Fruit fly (Drosophila melanogaster) whole organism, embryonic: Measurements from ENCODE around the gene asun.

Experiments used
- BEAF-32 ChIP-seq: fragments of 200-800 bp; sonication (Bioruptor generic); optimal IDR thresholded peaks from 3 replicates; lab custom pipeline; 2017; ENCODE audit warnings: missing biosample characterization, missing genetic modification characterization, mild to moderate bottlenecking, moderate library complexity, missing genetic modification reagents
- CG10147 ChIP-seq: fragments of 200-800 bp; sonication (Bioruptor generic); optimal IDR thresholded peaks from 2 replicates; lab custom pipeline; 2019; ENCODE audit warnings: missing biosample characterization, mild to moderate bottlenecking, missing genetic modification characterization, moderate library complexity
- CG10543 ChIP-seq: fragments of 200-800 bp; sonication (Bioruptor generic); optimal IDR thresholded peaks from 3 replicates; lab custom pipeline; 2017; ENCODE audit warnings: missing biosample characterization, mild to moderate bottlenecking, missing genetic modification characterization, moderate library complexity
- CG10959 ChIP-seq: fragments of 200-800 bp; sonication (Bioruptor generic); IDR thresholded peaks from 2 replicates; pipeline ENCODE4 v1.3.6; 2022; ENCODE audit warnings: missing biosample characterization, missing genetic modification characterization
- CG11085 ChIP-seq: fragments of 200-800 bp; sonication (Bioruptor generic); IDR thresholded peaks from 2 replicates; pipeline ENCODE4 v1.3.6; 2022; ENCODE audit warnings: missing biosample characterization, missing genetic modification characterization
- CG12236 ChIP-seq: fragments of 200-800 bp; sonication (Bioruptor generic); optimal IDR thresholded peaks from 2 replicates; lab custom pipeline; 2016; ENCODE audit warnings: missing biosample characterization, missing genetic modification characterization
- CG13296 ChIP-seq: fragments of 200-800 bp; sonication (Bioruptor generic); optimal IDR thresholded peaks from 3 replicates; lab custom pipeline; 2018; ENCODE audit warnings: missing biosample characterization, mild to moderate bottlenecking, missing genetic modification characterization
- CG13894 ChIP-seq: fragments of 200-800 bp; sonication (Bioruptor generic); optimal IDR thresholded peaks from 3 replicates; lab custom pipeline; 2018; ENCODE audit warnings: missing biosample characterization, mild to moderate bottlenecking, missing genetic modification characterization, moderate library complexity
- CG14710 ChIP-seq: fragments of 200-800 bp; sonication (Bioruptor generic); optimal IDR thresholded peaks from 3 replicates; lab custom pipeline; 2019; ENCODE audit warnings: missing biosample characterization, mild to moderate bottlenecking, missing genetic modification characterization, moderate library complexity
- CG14860 ChIP-seq: fragments of 200-800 bp; sonication (Bioruptor generic); IDR thresholded peaks from 3 replicates; pipeline ENCODE4 v1.3.6; 2022; ENCODE audit warnings: missing biosample characterization, missing genetic modification characterization; ENCODE audit not compliant: partially characterized antibody
- CG14965 ChIP-seq: fragments of 200-800 bp; sonication (Bioruptor generic); optimal IDR thresholded peaks from 2 replicates; lab custom pipeline; 2016; ENCODE audit warnings: missing biosample characterization, missing genetic modification characterization, borderline replicate concordance
- CG1603 ChIP-seq: fragments of 200-800 bp; sonication (Bioruptor generic); optimal IDR thresholded peaks from 2 replicates; lab custom pipeline; 2019; ENCODE audit warnings: missing biosample characterization, mild to moderate bottlenecking, missing genetic modification characterization, moderate library complexity
- CG1832 ChIP-seq: fragments of 200-800 bp; sonication (Bioruptor generic); optimal IDR thresholded peaks from 2 replicates; lab custom pipeline; 2017; ENCODE audit warnings: missing biosample characterization, mild to moderate bottlenecking, missing genetic modification characterization, inconsistent platforms
- CG2116 ChIP-seq: fragments of 200-800 bp; sonication (Bioruptor generic); optimal IDR thresholded peaks from 3 replicates; lab custom pipeline; 2018; ENCODE audit warnings: missing biosample characterization, mild to moderate bottlenecking, missing genetic modification characterization
- CG2202 ChIP-seq: fragments of 200-800 bp; sonication (Bioruptor generic); optimal IDR thresholded peaks from 2 replicates; lab custom pipeline; 2018; ENCODE audit warnings: missing biosample characterization, mild to moderate bottlenecking, missing genetic modification characterization
- CG2712 ChIP-seq: fragments of 200-800 bp; optimal IDR thresholded peaks from 3 replicates; lab custom pipeline; 2019; ENCODE audit warnings: missing biosample characterization, mild to moderate bottlenecking, missing genetic modification characterization, moderate library complexity
- CG31365 ChIP-seq: fragments of 200-800 bp; sonication (Bioruptor generic); optimal IDR thresholded peaks from 2 replicates; lab custom pipeline; 2018; ENCODE audit warnings: missing biosample characterization, mild to moderate bottlenecking, missing genetic modification characterization
- CG32532 ChIP-seq: fragments of 200-800 bp; sonication (Bioruptor generic); IDR thresholded peaks from 2 replicates; pipeline ENCODE4 v1.3.6; 2022; ENCODE audit warnings: missing biosample characterization, missing genetic modification characterization
- CG3407 ChIP-seq: fragments of 200-800 bp; sonication (Bioruptor generic); optimal IDR thresholded peaks from 2 replicates; lab custom pipeline; 2018; ENCODE audit warnings: missing biosample characterization, mild to moderate bottlenecking, missing genetic modification characterization
- CG6813 ChIP-seq: fragments of 200-800 bp; sonication (Bioruptor generic); optimal IDR thresholded peaks from 2 replicates; lab custom pipeline; 2017; ENCODE audit warnings: missing biosample characterization, missing genetic modification characterization, mild to moderate bottlenecking, moderate library complexity, missing genetic modification reagents
- CG7745 ChIP-seq: fragments of 200-800 bp; sonication (Bioruptor generic); optimal IDR thresholded peaks from 2 replicates; lab custom pipeline; 2018; ENCODE audit warnings: missing biosample characterization, mild to moderate bottlenecking, missing genetic modification characterization, moderate library complexity
- CG8089 ChIP-seq: fragments of 200-800 bp; sonication (Bioruptor generic); optimal IDR thresholded peaks from 3 replicates; lab custom pipeline; 2016; ENCODE audit warnings: missing biosample characterization, missing genetic modification characterization
- CG8924 ChIP-seq: fragments of 200-800 bp; optimal IDR thresholded peaks from 3 replicates; lab custom pipeline; 2019; ENCODE audit warnings: missing biosample characterization, mild to moderate bottlenecking, missing genetic modification characterization, moderate library complexity
- H2.0 ChIP-seq: fragments of 200-800 bp; sonication (Bioruptor generic); IDR thresholded peaks from 2 replicates; pipeline ENCODE4 v1.3.6; 2022; ENCODE audit warnings: missing biosample characterization, missing genetic modification characterization
- HHEX ChIP-seq: fragments of 200-800 bp; sonication (Bioruptor generic); optimal IDR thresholded peaks from 3 replicates; lab custom pipeline; 2017; ENCODE audit warnings: missing biosample characterization, mild to moderate bottlenecking, missing genetic modification characterization, missing genetic modification reagents
- Hey ChIP-seq: fragments of 200-800 bp; sonication (Bioruptor generic); optimal IDR thresholded peaks from 3 replicates; lab custom pipeline; 2018; ENCODE audit warnings: missing biosample characterization, mild to moderate bottlenecking, missing genetic modification characterization
- HmgD ChIP-seq: fragments of 200-800 bp; sonication (Bioruptor generic); optimal IDR thresholded peaks from 3 replicates; lab custom pipeline; 2016; ENCODE audit warnings: missing biosample characterization, missing genetic modification characterization
- Nf-YC ChIP-seq: fragments of 200-800 bp; optimal IDR thresholded peaks from 3 replicates; lab custom pipeline; 2019; ENCODE audit warnings: missing biosample characterization, mild to moderate bottlenecking, missing genetic modification characterization, moderate library complexity
- Optix ChIP-seq: fragments of 200-800 bp; sonication (Bioruptor generic); IDR thresholded peaks from 3 replicates; pipeline ENCODE4 v1.3.6; 2022; ENCODE audit warnings: missing biosample characterization, missing genetic modification characterization
- Usf ChIP-seq: fragments of 200-800 bp; sonication (Bioruptor generic); optimal IDR thresholded peaks from 2 replicates; lab custom pipeline; 2017; ENCODE audit warnings: missing genotype, missing biosample characterization, missing genetic modification characterization
- bigmax ChIP-seq: fragments of 200-800 bp; sonication (Bioruptor generic); optimal IDR thresholded peaks from 2 replicates; lab custom pipeline; 2018; ENCODE audit warnings: missing biosample characterization, mild to moderate bottlenecking, missing genetic modification characterization
- btn ChIP-seq: fragments of 200-800 bp; sonication (Bioruptor generic); optimal IDR thresholded peaks from 2 replicates; lab custom pipeline; 2016; ENCODE audit warnings: missing biosample characterization, missing genetic modification characterization
- cwo ChIP-seq: fragments of 200-800 bp; sonication (Bioruptor generic); optimal IDR thresholded peaks from 3 replicates; lab custom pipeline; 2017; ENCODE audit warnings: missing biosample characterization, missing genetic modification characterization, mild to moderate bottlenecking, moderate library complexity, missing genetic modification reagents
- dpn ChIP-seq, 2 experiments: fragments of 200-800 bp; sonication (Bioruptor generic); optimal IDR thresholded peaks; 3 replicates each; lab custom pipeline; 2016; ENCODE audit warnings: missing biosample characterization in 2 of 2, missing genetic modification characterization in 2 of 2
- en ChIP-seq: fragments of 200-800 bp; sonication (Bioruptor generic); optimal IDR thresholded peaks from 2 replicates; lab custom pipeline; 2016; ENCODE audit warnings: missing biosample characterization, missing genetic modification characterization
- ewg ChIP-seq: fragments of 200-800 bp; sonication (Bioruptor generic); optimal IDR thresholded peaks from 3 replicates; lab custom pipeline; 2017; ENCODE audit warnings: mild to moderate bottlenecking, missing biosample characterization, missing genetic modification reagents, missing genetic modification characterization
- exex ChIP-seq: fragments of 200-800 bp; sonication (Bioruptor generic); optimal IDR thresholded peaks from 4 replicates; lab custom pipeline; 2018; ENCODE audit warnings: missing biosample characterization, mild to moderate bottlenecking, missing genetic modification characterization, moderate library complexity
- gfzf ChIP-seq: fragments of 200-800 bp; sonication (Bioruptor generic); optimal IDR thresholded peaks from 2 replicates; lab custom pipeline; 2016; ENCODE audit warnings: missing biosample characterization, mild to moderate bottlenecking, missing genetic modification characterization, moderate library complexity
- lab ChIP-seq: fragments of 200-800 bp; sonication (Bioruptor generic); optimal IDR thresholded peaks from 3 replicates; lab custom pipeline; 2017; ENCODE audit warnings: missing biosample characterization, missing genetic modification characterization, mild to moderate bottlenecking, moderate library complexity, missing genetic modification reagents
- lbe ChIP-seq: fragments of 200-800 bp; sonication (Bioruptor generic); optimal IDR thresholded peaks from 2 replicates; lab custom pipeline; 2016; ENCODE audit warnings: missing biosample characterization, mild to moderate bottlenecking, missing genetic modification characterization
- lola ChIP-seq, 3 experiments: fragments of >200 bp in 2 of 3; fragments of 200-800 bp in 1 of 3; sonication (Bioruptor generic) in 1 of 3; optimal IDR thresholded peaks; 2 replicates each; lab custom pipeline; 2017 to 2019; ENCODE audit warnings: missing biosample characterization in 3 of 3, missing genetic modification characterization in 3 of 3, mild to moderate bottlenecking in 1 of 3, moderate library complexity in 1 of 3
- nmo ChIP-seq: fragments of 200-800 bp; sonication (Bioruptor generic); optimal IDR thresholded peaks from 2 replicates; lab custom pipeline; 2018; ENCODE audit warnings: missing biosample characterization, mild to moderate bottlenecking, missing genetic modification characterization, moderate library complexity
- pnt ChIP-seq: fragments of 200-800 bp; sonication (Bioruptor generic); optimal IDR thresholded peaks from 3 replicates; lab custom pipeline; 2016; ENCODE audit warnings: missing biosample characterization, missing genetic modification characterization
- scrt ChIP-seq: fragments of 200-800 bp; sonication (Bioruptor generic); optimal IDR thresholded peaks from 2 replicates; lab custom pipeline; 2018; ENCODE audit warnings: missing biosample characterization, mild to moderate bottlenecking, missing genetic modification characterization, moderate library complexity
- stwl ChIP-seq: fragments of 200-800 bp; sonication (Bioruptor generic); optimal IDR thresholded peaks from 3 replicates; lab custom pipeline; 2018; ENCODE audit warnings: missing biosample characterization, mild to moderate bottlenecking, missing genetic modification characterization, moderate library complexity
- tap ChIP-seq: fragments of 200-800 bp; optimal IDR thresholded peaks from 3 replicates; lab custom pipeline; 2019; ENCODE audit warnings: missing biosample characterization, mild to moderate bottlenecking, missing genetic modification characterization, moderate library complexity
- twi ChIP-seq: fragments of 200-800 bp; optimal IDR thresholded peaks from 2 replicates; lab custom pipeline; 2019; ENCODE audit warnings: missing biosample characterization, mild to moderate bottlenecking, missing genetic modification characterization, moderate library complexity

asun gene

DNA sequence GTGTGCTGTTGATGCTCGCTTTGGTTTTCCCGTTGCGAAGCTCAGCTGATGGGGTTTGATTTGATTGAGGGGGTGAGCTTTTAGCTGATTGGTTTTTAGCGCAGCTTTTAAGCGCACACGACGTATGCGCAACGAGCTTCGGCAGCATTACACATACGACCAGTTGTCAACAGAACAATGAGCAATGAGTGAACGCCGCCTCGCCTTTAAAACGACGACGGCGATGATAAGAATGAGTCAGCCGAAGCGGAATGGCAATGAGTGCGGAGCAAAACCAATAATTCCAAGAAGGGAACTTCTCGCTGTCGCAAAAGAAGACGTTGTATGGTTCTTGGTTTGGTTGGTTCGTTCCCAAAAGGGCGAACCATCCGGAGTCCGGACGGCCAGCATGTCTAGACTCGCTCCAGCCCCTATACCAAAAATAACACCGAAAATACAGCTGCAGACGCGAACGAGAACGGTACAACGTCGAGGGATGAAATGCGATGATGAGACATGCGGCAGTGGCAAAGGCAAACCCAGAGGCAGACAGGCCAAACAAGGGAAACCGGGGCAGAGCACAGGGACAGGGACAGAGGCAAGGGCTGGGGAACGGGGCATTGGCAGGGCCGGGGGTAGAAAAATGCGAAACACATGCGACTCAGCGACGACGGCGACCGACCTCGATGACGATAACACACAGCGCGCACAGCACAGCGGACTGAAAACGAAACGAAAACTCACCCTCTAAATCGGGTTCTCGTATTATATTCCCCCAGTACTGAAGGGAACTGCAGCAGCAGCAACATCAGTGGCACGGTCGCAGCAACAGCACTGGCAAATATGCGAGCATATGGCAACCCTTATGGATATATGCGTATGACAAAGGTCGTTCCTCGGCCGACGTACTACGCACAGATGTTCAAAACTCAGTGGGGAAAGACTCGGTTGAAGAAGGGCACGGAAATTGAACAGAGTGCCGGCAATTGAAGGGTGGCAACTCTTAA, 9.2 kb upstream of the asun start (continued):
- TF ChIP-seq CG14710 (peak; percentile 24), Nf-YC (tag; lab: Kevin White, UChicago) (no peak), en (GFP tag; lab: Kevin White, UChicago) (no peak), CG1603 (tag; lab: Kevin White, UChicago) (peak; percentile 14), CG14860 (GFP tag; lab: Robert Waterston, UW) (no peak), BEAF-32 (peak; percentile 6), bigmax (GFP tag; lab: Kevin White, UChicago) (no peak), CG2116 (GFP tag; lab: Kevin White, UChicago) (peak; percentile 40), gfzf (GFP tag; lab: Kevin White, UChicago) (no peak), tap (tag; lab: Kevin White, UChicago) (peak; percentile 90), CG13296 (GFP tag; lab: Kevin White, UChicago) (peak; percentile 41), lola (GFP tag; optimal IDR thresholded peaks at IDR 0.05; lab: Kevin White, UChicago) (no peak), HHEX (GFP tag; lab: Kevin White, UChicago) (peak; percentile 71), CG1832 (GFP tag; lab: Kevin White, UChicago) (no peak), CG2202 (tag; lab: Kevin White, UChicago) (no peak), nmo (GFP tag; lab: Kevin White, UChicago) (no peak), CG2712 (peak; percentile 3), dpn (GFP tag; optimal IDR thresholded peaks at IDR 0.05; lab: Kevin White, UChicago) (peak in 1 of 2 experiments; percentile 13), exex (tag; lab: Kevin White, UChicago) (peak; percentile 53), lbe (GFP tag; lab: Kevin White, UChicago) (no peak), H2.0 (GFP tag; lab: Robert Waterston, UW) (no peak), CG14965 (GFP tag; lab: Kevin White, UChicago) (no peak), Optix (GFP tag; lab: Robert Waterston, UW) (no peak), CG13894 (tag; lab: Kevin White, UChicago) (peak; percentile 96), scrt (GFP tag; lab: Kevin White, UChicago) (peak; percentile 1), CG10543 (GFP tag; lab: Kevin White, UChicago) (peak; percentile 97), CG12236 (GFP tag; lab: Kevin White, UChicago) (no peak), CG3407 (GFP tag; lab: Kevin White, UChicago) (no peak), CG32532 (GFP tag; lab: Robert Waterston, UW) (no peak), CG11085 (GFP tag; lab: Robert Waterston, UW) (no peak), CG7745 (tag; lab: Kevin White, UChicago) (no peak), HmgD (peak; percentile 27), ewg (peak; percentile 25), CG6813 (peak; percentile 28), Usf (GFP tag; lab: Kevin White, UChicago) (no peak), twi (tag; lab: Kevin White, UChicago) (peak; percentile 98), CG8924 (tag; lab: Kevin White, UChicago) (peak; percentile 25), CG10959 (no peak), btn (no peak), CG10147 (GFP tag; lab: Kevin White, UChicago) (peak; percentile 22), CG8089 (GFP tag; lab: Kevin White, UChicago) (no peak), cwo (GFP tag; lab: Kevin White, UChicago) (peak; percentile 7), lab (peak; percentile 59), CG31365 (tag; lab: Kevin White, UChicago) (peak; percentile 27), pnt (GFP tag; lab: Kevin White, UChicago) (no peak), stwl (peak; percentile 97), Hey (tag; lab: Kevin White, UChicago) (peak; percentile 39)
